Fruit fly (Drosophila melanogaster) whole organism, embryonic: ENCODE data around the gene Ir67a.

Experiments used
- CG1024 ChIP-seq: fragments of 200-800 bp; sonication (Bioruptor generic); IDR thresholded peaks from 2 replicates; pipeline ENCODE4 v1.3.6; 2022; ENCODE audit warnings: missing biosample characterization, missing genetic modification characterization
- CG11456 ChIP-seq: fragments of 200-800 bp; sonication (Bioruptor generic); IDR thresholded peaks from 3 replicates; pipeline ENCODE4 v1.3.6; 2022; ENCODE audit warnings: missing biosample characterization, missing genetic modification characterization
- CG12071 ChIP-seq: fragments of 200-800 bp; sonication (Bioruptor generic); optimal IDR thresholded peaks from 3 replicates; lab custom pipeline; 2018; ENCODE audit warnings: missing biosample characterization, mild to moderate bottlenecking, missing genetic modification characterization
- CG13894 ChIP-seq: fragments of 200-800 bp; sonication (Bioruptor generic); optimal IDR thresholded peaks from 3 replicates; lab custom pipeline; 2018; ENCODE audit warnings: missing biosample characterization, mild to moderate bottlenecking, missing genetic modification characterization, moderate library complexity
- CG18476 ChIP-seq: fragments of 200-800 bp; sonication (Bioruptor generic); optimal IDR thresholded peaks from 2 replicates; lab custom pipeline; 2016; ENCODE audit warnings: missing biosample characterization, mild to moderate bottlenecking, missing genetic modification characterization
- CG18764 ChIP-seq: fragments of 200-800 bp; sonication (Bioruptor generic); optimal IDR thresholded peaks from 3 replicates; lab custom pipeline; 2016; ENCODE audit warnings: missing biosample characterization, missing genetic modification characterization
- CG2199 ChIP-seq: fragments of 200-800 bp; sonication (Bioruptor generic); IDR thresholded peaks from 3 replicates; pipeline ENCODE4 v1.3.6; 2022; ENCODE audit warnings: missing biosample characterization, missing genetic modification characterization
- CG2889 ChIP-seq: fragments of 200-800 bp; sonication (Bioruptor generic); IDR thresholded peaks from 3 replicates; pipeline ENCODE4 v1.3.6; 2022; ENCODE audit warnings: missing biosample characterization, missing genetic modification characterization
- CG31441 ChIP-seq: fragments of 200-800 bp; sonication (Bioruptor generic); IDR thresholded peaks from 2 replicates; pipeline ENCODE4 v1.3.6; 2022; ENCODE audit warnings: missing biosample characterization, missing genetic modification characterization
- CG34224 ChIP-seq: fragments of 200-800 bp; sonication (Bioruptor generic); IDR thresholded peaks from 3 replicates; pipeline ENCODE4 v1.3.6; 2022; ENCODE audit warnings: missing biosample characterization, missing genetic modification characterization; ENCODE audit not compliant: partially characterized antibody
- CG34422 ChIP-seq: fragments of 200-800 bp; sonication (Bioruptor generic); IDR thresholded peaks from 3 replicates; pipeline ENCODE4 v1.3.6; 2022; ENCODE audit warnings: missing biosample characterization, missing genetic modification characterization
- CG4820 ChIP-seq: fragments of 200-800 bp; sonication (Bioruptor generic); optimal IDR thresholded peaks from 3 replicates; lab custom pipeline; 2016; ENCODE audit warnings: missing biosample characterization, missing genetic modification characterization
- CG5953 ChIP-seq: fragments of 200-800 bp; sonication (Bioruptor generic); IDR thresholded peaks from 2 replicates; pipeline ENCODE4 v1.3.6; 2022; ENCODE audit warnings: missing biosample characterization, missing genetic modification characterization
- CG6654 ChIP-seq: fragments of 200-800 bp; sonication (Bioruptor generic); optimal IDR thresholded peaks from 2 replicates; lab custom pipeline; 2017; ENCODE audit warnings: missing biosample characterization, mild to moderate bottlenecking, missing genetic modification characterization
- CG7786 ChIP-seq: fragments of 200-800 bp; sonication (Bioruptor generic); optimal IDR thresholded peaks from 2 replicates; lab custom pipeline; 2016; ENCODE audit warnings: missing biosample characterization, missing genetic modification characterization
- CG7928 ChIP-seq: fragments of 200-800 bp; sonication (Bioruptor generic); optimal IDR thresholded peaks from 2 replicates; lab custom pipeline; 2017; ENCODE audit warnings: missing biosample characterization, mild to moderate bottlenecking, missing genetic modification characterization
- CG8924 ChIP-seq: fragments of 200-800 bp; optimal IDR thresholded peaks from 3 replicates; lab custom pipeline; 2019; ENCODE audit warnings: missing biosample characterization, mild to moderate bottlenecking, missing genetic modification characterization, moderate library complexity
- CG8944 ChIP-seq: fragments of 200-800 bp; sonication (Bioruptor generic); optimal IDR thresholded peaks from 3 replicates; lab custom pipeline; 2016; ENCODE audit warnings: missing biosample characterization, missing genetic modification characterization
- CG9727 ChIP-seq: fragments of 200-800 bp; sonication (Bioruptor generic); optimal IDR thresholded peaks from 3 replicates; lab custom pipeline; 2017; ENCODE audit warnings: missing biosample characterization, mild to moderate bottlenecking, missing genetic modification characterization
- D19A ChIP-seq: fragments of 200-800 bp; optimal IDR thresholded peaks from 3 replicates; lab custom pipeline; 2019; ENCODE audit warnings: missing biosample characterization, mild to moderate bottlenecking, missing genetic modification characterization, moderate library complexity
- Dll ChIP-seq: fragments of 200-800 bp; sonication (Bioruptor generic); IDR thresholded peaks from 4 replicates; pipeline ENCODE4 v1.3.6; 2022; ENCODE audit warnings: missing biosample characterization, missing genetic modification characterization; ENCODE audit not compliant: partially characterized antibody
- E2f1 ChIP-seq: fragments of 200-800 bp; sonication (Bioruptor generic); IDR thresholded peaks from 2 replicates; pipeline ENCODE4 v1.3.6; 2022; ENCODE audit warnings: missing biosample characterization, missing genetic modification characterization
- Ets65A ChIP-seq: fragments of 200-800 bp; sonication (Bioruptor generic); peaks from one replicate; lab custom pipeline; 2016; ENCODE audit warnings: missing biosample characterization, missing genetic modification characterization
- Gug ChIP-seq: fragments of 200-800 bp; sonication (Bioruptor generic); IDR thresholded peaks from 4 replicates; pipeline ENCODE4 v1.3.6; 2022; ENCODE audit warnings: missing biosample characterization, missing genetic modification characterization
- NC2α ChIP-seq: fragments of 200-800 bp; sonication (Bioruptor generic); optimal IDR thresholded peaks from 2 replicates; lab custom pipeline; 2016; ENCODE audit warnings: missing biosample characterization, missing genetic modification characterization
- PHDP ChIP-seq: fragments of 200-800 bp; sonication (Bioruptor generic); optimal IDR thresholded peaks from 3 replicates; lab custom pipeline; 2018; ENCODE audit warnings: missing biosample characterization, mild to moderate bottlenecking, missing genetic modification characterization, moderate library complexity
- Poxn ChIP-seq: fragments of 200-800 bp; sonication (Bioruptor generic); IDR thresholded peaks from 2 replicates; pipeline ENCODE4 v1.3.6; 2022; ENCODE audit warnings: missing biosample characterization, missing genetic modification characterization
- Rx ChIP-seq: fragments of 200-800 bp; sonication (Bioruptor generic); IDR thresholded peaks from 2 replicates; pipeline ENCODE4 v1.3.6; 2022; ENCODE audit warnings: missing biosample characterization, missing genetic modification characterization
- Six4 ChIP-seq: fragments of 200-800 bp; sonication (Bioruptor generic); optimal IDR thresholded peaks from 2 replicates; lab custom pipeline; 2016; ENCODE audit warnings: missing biosample characterization, missing genetic modification characterization
- Sox100B ChIP-seq: fragments of 200-800 bp; sonication (Bioruptor generic); optimal IDR thresholded peaks from 3 replicates; lab custom pipeline; 2018; ENCODE audit warnings: missing biosample characterization, mild to moderate bottlenecking, missing genetic modification characterization
- Vsx1 ChIP-seq: fragments of 200-800 bp; sonication (Bioruptor generic); optimal IDR thresholded peaks from 2 replicates; lab custom pipeline; 2017; ENCODE audit warnings: missing biosample characterization, mild to moderate bottlenecking, missing genetic modification characterization, missing genetic modification reagents
- ara ChIP-seq: fragments of 200-800 bp; sonication (Bioruptor generic); IDR thresholded peaks from 2 replicates; pipeline ENCODE4 v1.3.6; 2022; ENCODE audit warnings: missing biosample characterization, missing genetic modification characterization
- br ChIP-seq: fragments of >200 bp; optimal IDR thresholded peaks from 2 replicates; lab custom pipeline; 2017
- caup ChIP-seq: fragments of 200-800 bp; sonication (Bioruptor generic); optimal IDR thresholded peaks from 3 replicates; lab custom pipeline; 2017; ENCODE audit warnings: missing biosample characterization, mild to moderate bottlenecking, missing genetic modification characterization, moderate library complexity; ENCODE audit not compliant: severe bottlenecking
- dan ChIP-seq: fragments of 200-800 bp; sonication (Bioruptor generic); IDR thresholded peaks from 2 replicates; pipeline ENCODE4 v1.3.6; 2022; ENCODE audit warnings: missing biosample characterization, missing genetic modification characterization
- ewg ChIP-seq: fragments of 200-800 bp; sonication (Bioruptor generic); optimal IDR thresholded peaks from 3 replicates; lab custom pipeline; 2017; ENCODE audit warnings: mild to moderate bottlenecking, missing biosample characterization, missing genetic modification reagents, missing genetic modification characterization
- gfzf ChIP-seq: fragments of 200-800 bp; sonication (Bioruptor generic); optimal IDR thresholded peaks from 2 replicates; lab custom pipeline; 2016; ENCODE audit warnings: missing biosample characterization, mild to moderate bottlenecking, missing genetic modification characterization, moderate library complexity
- hb ChIP-seq: fragments of 200-800 bp; sonication (Bioruptor generic); IDR thresholded peaks from 3 replicates; pipeline ENCODE4 v1.3.6; 2022; ENCODE audit warnings: missing biosample characterization, missing genetic modification characterization; ENCODE audit not compliant: partially characterized antibody
- hkb ChIP-seq, 2 experiments: fragments of 200-800 bp in 1 of 2; fragments of >200 bp in 1 of 2; sonication (Bioruptor generic) in 1 of 2; IDR thresholded peaks in 1 of 2; optimal IDR thresholded peaks in 1 of 2; 2 replicates each; pipeline versions ENCODE4 v1.3.6 to Lab custom; 2017 to 2022; ENCODE audit warnings: missing biosample characterization in 1 of 2, missing genetic modification characterization in 1 of 2
- jing ChIP-seq: fragments of 200-800 bp; sonication (Bioruptor generic); optimal IDR thresholded peaks from 2 replicates; lab custom pipeline; 2018; ENCODE audit warnings: missing biosample characterization, mild to moderate bottlenecking, missing genetic modification characterization
- knrl ChIP-seq: fragments of 200-800 bp; sonication (Bioruptor generic); IDR thresholded peaks from 3 replicates; pipeline ENCODE4 v1.3.6; 2022; ENCODE audit warnings: missing biosample characterization, missing genetic modification characterization; ENCODE audit not compliant: partially characterized antibody
- lov ChIP-seq, 2 experiments: fragments of 200-800 bp in 1 of 2; fragments of >200 bp in 1 of 2; sonication (Bioruptor generic) in 1 of 2; IDR thresholded peaks in 1 of 2; optimal IDR thresholded peaks in 1 of 2; 2 replicates in 1 of 2; 3 replicates in 1 of 2; pipeline versions ENCODE4 v1.3.6 to Lab custom; 2017 to 2022; ENCODE audit warnings: missing biosample characterization in 1 of 2, missing genetic modification characterization in 1 of 2
- mirr ChIP-seq: fragments of 200-800 bp; sonication (Bioruptor generic); optimal IDR thresholded peaks from 3 replicates; lab custom pipeline; 2018; ENCODE audit warnings: missing biosample characterization, mild to moderate bottlenecking, missing genetic modification characterization
- mld ChIP-seq: fragments of 200-800 bp; sonication (Bioruptor generic); IDR thresholded peaks from 3 replicates; pipeline ENCODE4 v1.3.6; 2022; ENCODE audit warnings: missing biosample characterization, missing genetic modification characterization; ENCODE audit not compliant: partially characterized antibody
- nau ChIP-seq: fragments of 200-800 bp; sonication (Bioruptor generic); optimal IDR thresholded peaks from 3 replicates; lab custom pipeline; 2017; ENCODE audit warnings: missing biosample characterization, mild to moderate bottlenecking, missing genetic modification characterization, missing genetic modification reagents
- onecut ChIP-seq: fragments of 200-800 bp; sonication (Bioruptor generic); IDR thresholded peaks from 2 replicates; pipeline ENCODE4 v1.3.6; 2022; ENCODE audit warnings: missing biosample characterization, missing genetic modification characterization
- sr ChIP-seq: fragments of 200-800 bp; sonication (Bioruptor generic); IDR thresholded peaks from 3 replicates; pipeline ENCODE4 v1.3.6; 2022; ENCODE audit warnings: missing biosample characterization, missing genetic modification characterization
- tio ChIP-seq: fragments of 200-800 bp; sonication (Bioruptor generic); optimal IDR thresholded peaks from 2 replicates; lab custom pipeline; 2017; ENCODE audit warnings: missing biosample characterization, missing genetic modification characterization, inconsistent platforms
- vfl ChIP-seq: fragments of 200-800 bp; sonication (Bioruptor generic); optimal IDR thresholded peaks from 2 replicates; lab custom pipeline; 2016; ENCODE audit warnings: missing biosample characterization, missing genetic modification characterization

Gene Ir67a

DNA sequence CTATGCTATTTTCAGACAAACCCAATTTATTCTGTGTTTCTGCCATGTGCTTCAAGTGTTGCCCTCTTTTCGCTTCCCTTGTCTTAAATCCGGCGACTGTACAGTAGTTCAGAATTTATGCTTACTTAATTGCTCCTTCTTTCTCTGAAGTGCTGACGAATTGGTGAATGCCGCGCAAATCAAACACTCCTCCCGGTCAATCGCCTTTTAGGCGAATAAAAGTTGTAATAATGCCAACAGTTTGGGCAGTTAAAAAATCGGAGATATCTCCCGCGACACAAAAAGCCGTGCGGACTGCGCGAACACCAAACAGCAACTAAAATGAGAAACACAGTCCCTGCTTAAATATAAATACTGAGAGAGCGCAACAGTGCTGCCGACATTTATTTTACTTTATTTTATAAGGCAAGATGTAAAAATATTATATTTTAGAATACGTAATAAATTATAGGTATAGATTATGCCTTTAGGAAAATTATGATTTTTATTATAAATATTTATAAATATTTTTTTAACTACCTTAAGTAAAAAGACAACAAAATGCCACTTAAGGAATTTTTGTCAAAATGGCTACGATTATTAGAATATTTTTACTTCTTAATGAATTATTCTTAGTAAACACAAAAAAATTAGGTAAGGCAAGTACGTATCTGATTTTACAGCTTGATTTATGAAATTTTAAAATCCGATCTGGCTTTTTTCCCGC lies 38.6 kb downstream of the Ir67a start, which contains the start of gene path (continued):
- peak; percentile 50 for TF ChIP-seq mirr (GFP tag; lab: Kevin White, UChicago)
- TF ChIP-seq PHDP, result peak; percentile 26
- no peak for TF ChIP-seq hkb (optimal IDR thresholded peaks at IDR 0.05; lab: Kevin White, UChicago)
- TF ChIP-seq hkb (GFP tag; IDR thresholded peaks at IDR 0.05; lab: Robert Waterston, UW), result no peak
- no peak for TF ChIP-seq Poxn (GFP tag; lab: Robert Waterston, UW)
- TF ChIP-seq mld, result no peak
- no peak for TF ChIP-seq br (lab: Kevin White, UChicago)
- peak; percentile 84 for TF ChIP-seq CG31441
- TF ChIP-seq CG7786 (GFP tag; lab: Kevin White, UChicago), result no peak
- no peak; the same call in 1 of the 2 replicates for TF ChIP-seq E2f1 (GFP tag; lab: Robert Waterston, UW)
- TF ChIP-seq CG18476 (GFP tag; lab: Kevin White, UChicago), result no peak
- TF ChIP-seq knrl (GFP tag; lab: Robert Waterston, UW), result no peak
- 0 out of 4 replicates have a peak, but pooled peaks have one; percentile 12 for TF ChIP-seq Gug (GFP tag; lab: Robert Waterston, UW)
- no peak for TF ChIP-seq CG4820 (GFP tag; lab: Kevin White, UChicago)
- TF ChIP-seq CG5953 (GFP tag; lab: Robert Waterston, UW), result no peak
- peak; percentile 64 for TF ChIP-seq CG9727 (GFP tag; lab: Kevin White, UChicago)
- TF ChIP-seq Rx (GFP tag; lab: Robert Waterston, UW), result no peak
- peak; percentile 88; the same call in 2 of the 3 replicates for TF ChIP-seq CG2199 (GFP tag; lab: Robert Waterston, UW)
- TF ChIP-seq Sox100B (GFP tag; lab: Kevin White, UChicago), result peak; percentile 82
- no peak for TF ChIP-seq vfl (GFP tag; lab: Kevin White, UChicago)
- TF ChIP-seq CG34224 (GFP tag; lab: Robert Waterston, UW), result no peak; the same call in 2 of the 3 replicates
- no peak; the same call in 2 of the 3 replicates for TF ChIP-seq CG11456
- TF ChIP-seq CG8944 (GFP tag; lab: Kevin White, UChicago), result no peak
- TF ChIP-seq CG2889, result no peak
- TF ChIP-seq ewg (GFP tag; lab: Kevin White, UChicago), result peak; percentile 13
- TF ChIP-seq D19A (tag; lab: Kevin White, UChicago), result peak; percentile 58
- TF ChIP-seq CG6654 (GFP tag; lab: Kevin White, UChicago), result no peak
- TF ChIP-seq CG18764 (GFP tag; lab: Kevin White, UChicago), result no peak
- peak; percentile 51 for TF ChIP-seq CG13894
- no peak for TF ChIP-seq CG7928 (GFP tag; lab: Kevin White, UChicago)
- no peak for TF ChIP-seq gfzf (GFP tag; lab: Kevin White, UChicago)
- no peak for TF ChIP-seq lov (optimal IDR thresholded peaks at IDR 0.05; lab: Kevin White, UChicago)
- no peak for TF ChIP-seq lov (GFP tag; IDR thresholded peaks at IDR 0.05; lab: Robert Waterston, UW)
- no peak; the same call in 2 of the 3 replicates for TF ChIP-seq sr
- no peak for TF ChIP-seq tio (GFP tag; lab: Kevin White, UChicago)
- TF ChIP-seq Six4, result peak; percentile 41
- TF ChIP-seq ara (GFP tag; lab: Robert Waterston, UW), result 0 out of 2 replicates have a peak, but pooled peaks have one; percentile 20
- TF ChIP-seq CG34422 (GFP tag; lab: Robert Waterston, UW), result peak; percentile 60; the same call in 1 of the 3 replicates
- TF ChIP-seq CG12071 (GFP tag; lab: Kevin White, UChicago), result peak; percentile 19
- TF ChIP-seq NC2α, result peak; percentile 20
- TF ChIP-seq jing (GFP tag; lab: Kevin White, UChicago), result no peak
- TF ChIP-seq Ets65A (GFP tag; lab: Kevin White, UChicago), result no peak
- no peak for TF ChIP-seq caup
- no peak for TF ChIP-seq CG1024
- no peak for TF ChIP-seq dan (GFP tag; lab: Robert Waterston, UW)
- TF ChIP-seq onecut, result no peak
- TF ChIP-seq Dll (GFP tag; lab: Robert Waterston, UW), result no peak
- no peak for TF ChIP-seq hb (GFP tag; lab: Robert Waterston, UW)
- no peak for TF ChIP-seq Vsx1
- TF ChIP-seq nau (GFP tag; lab: Kevin White, UChicago), result peak; percentile 19
- TF ChIP-seq CG8924 (tag; lab: Kevin White, UChicago), result peak; percentile 59
